Fruit fly (Drosophila melanogaster) whole organism, prepupa: ENCODE data around the gene tkv.

Source experiments
- Blimp-1 ChIP-seq: fragments of 200-800 bp; sonication (Bioruptor generic); optimal IDR thresholded peaks from 3 replicates; lab custom pipeline; 2017; ENCODE audit warnings: missing biosample characterization, missing genetic modification characterization, mild to moderate bottlenecking, moderate library complexity, missing genetic modification reagents
- CG10631 ChIP-seq: fragments of 200-800 bp; sonication (Bioruptor generic); optimal IDR thresholded peaks from 2 replicates; lab custom pipeline; 2016; ENCODE audit warnings: missing biosample characterization, missing genetic modification characterization
- CG15336 ChIP-seq: fragments of 200-800 bp; sonication (Bioruptor generic); IDR thresholded peaks from 2 replicates; pipeline ENCODE4 v1.3.6; 2022; ENCODE audit warnings: missing biosample characterization, missing genetic modification characterization
- CG1621 ChIP-seq: fragments of 200-800 bp; sonication (Bioruptor generic); optimal IDR thresholded peaks from 3 replicates; lab custom pipeline; 2018; ENCODE audit warnings: missing biosample characterization, mild to moderate bottlenecking, missing genetic modification characterization
- CG3919 ChIP-seq: fragments of 200-800 bp; sonication (Bioruptor generic); optimal IDR thresholded peaks from 3 replicates; lab custom pipeline; 2016; ENCODE audit warnings: missing biosample characterization, missing genetic modification characterization
- CG6808 ChIP-seq: fragments of 200-800 bp; sonication (Bioruptor generic); optimal IDR thresholded peaks from 3 replicates; lab custom pipeline; 2017; ENCODE audit warnings: missing biosample characterization, missing genetic modification characterization, mild to moderate bottlenecking, moderate library complexity, missing genetic modification reagents
- Gug ChIP-seq: fragments of 200-800 bp; sonication (Bioruptor generic); IDR thresholded peaks from 2 replicates; pipeline ENCODE4 v1.3.6; 2022; ENCODE audit warnings: missing biosample characterization, missing genetic modification characterization
- Hr4 ChIP-seq: fragments of 200-800 bp; sonication (Bioruptor generic); optimal IDR thresholded peaks from 3 replicates; lab custom pipeline; 2016; ENCODE audit warnings: missing biosample characterization, missing genetic modification characterization
- Smox ChIP-seq: fragments of 200-800 bp; sonication (Bioruptor generic); optimal IDR thresholded peaks from 3 replicates; lab custom pipeline; 2016; ENCODE audit warnings: missing biosample characterization, missing genetic modification characterization
- net ChIP-seq: fragments of 200-800 bp; sonication (Bioruptor generic); optimal IDR thresholded peaks from 3 replicates; lab custom pipeline; 2016; ENCODE audit warnings: missing biosample characterization, missing genetic modification characterization
- ss ChIP-seq, 2 experiments: fragments of 200-800 bp; sonication (Bioruptor generic); optimal IDR thresholded peaks; 2 replicates in 1 of 2; 3 replicates in 1 of 2; lab custom pipeline; 2017 to 2018; ENCODE audit warnings: mild to moderate bottlenecking in 2 of 2, missing biosample characterization in 2 of 2, missing genetic modification characterization in 2 of 2, moderate library complexity in 1 of 2

DNA sequence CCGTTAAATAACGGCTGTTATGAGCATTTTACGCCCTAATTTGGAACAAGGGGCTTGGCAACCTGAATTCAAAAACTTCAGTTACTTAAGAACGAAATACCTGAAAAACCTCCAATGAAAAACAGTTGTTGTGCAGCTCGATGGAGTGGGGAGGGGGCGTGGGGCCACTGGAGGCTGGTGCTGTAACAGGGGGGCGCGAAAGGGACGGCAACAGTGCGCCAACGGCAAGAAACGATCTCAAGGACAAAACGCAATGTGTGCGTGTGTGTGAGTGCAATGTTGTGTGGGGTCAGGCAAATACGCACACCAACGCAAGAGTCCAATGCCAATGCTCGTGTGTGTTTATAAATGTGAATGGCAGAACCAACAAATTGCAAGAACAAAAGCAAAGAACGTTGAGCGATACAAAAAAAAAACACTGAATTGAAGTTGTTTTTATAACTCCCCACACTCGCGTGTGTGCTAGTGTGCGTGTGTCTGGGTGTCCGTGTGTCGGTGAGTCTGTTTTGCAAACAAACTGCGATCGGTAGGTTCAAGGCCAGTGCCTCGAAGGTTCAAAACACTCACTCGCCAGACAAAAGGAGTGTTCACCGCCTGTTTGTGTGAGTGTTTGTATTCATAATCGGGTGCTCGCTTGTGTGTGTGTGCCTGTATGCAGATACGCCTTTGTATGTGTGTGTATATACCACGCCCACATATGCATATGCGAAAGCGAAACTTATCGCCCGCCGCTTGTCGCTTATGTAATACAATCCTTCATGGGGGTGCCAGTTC, 20.9 kb upstream of the tkv start:
- TF ChIP-seq Blimp-1 (GFP tag; lab: Kevin White, UChicago), result no peak
- TF ChIP-seq CG3919, result no peak
- TF ChIP-seq Gug (GFP tag; lab: Robert Waterston, UW), result no peak
- no peak for TF ChIP-seq net (GFP tag; lab: Kevin White, UChicago)
- TF ChIP-seq Hr4, result no peak
- TF ChIP-seq CG6808 (GFP tag; lab: Kevin White, UChicago), result peak; percentile 20
- no peak for TF ChIP-seq CG10631 (GFP tag; lab: Kevin White, UChicago)
- TF ChIP-seq CG1621, result peak; percentile 34
- TF ChIP-seq ss (GFP tag; optimal IDR thresholded peaks at IDR 0.05; lab: Kevin White, UChicago), result peak; percentile 30 to 33
- TF ChIP-seq Smox (GFP tag; lab: Kevin White, UChicago), result no peak
- TF ChIP-seq CG15336 (GFP tag; lab: Robert Waterston, UW), result no peak
